Fruit fly (Drosophila melanogaster) whole organism, embryonic: Measurements from ENCODE around the gene Vta1.

Experiments used
- CG10274 ChIP-seq: fragments of 200-800 bp; sonication (Bioruptor generic); optimal IDR thresholded peaks from 3 replicates; lab custom pipeline; 2017; ENCODE audit warnings: missing biosample characterization, mild to moderate bottlenecking, missing genetic modification characterization
- CG10462 ChIP-seq: fragments of 200-800 bp; sonication (Bioruptor generic); optimal IDR thresholded peaks from 2 replicates; lab custom pipeline; 2016; ENCODE audit warnings: missing biosample characterization, missing genetic modification characterization
- CG10543 ChIP-seq: fragments of 200-800 bp; sonication (Bioruptor generic); optimal IDR thresholded peaks from 3 replicates; lab custom pipeline; 2017; ENCODE audit warnings: missing biosample characterization, mild to moderate bottlenecking, missing genetic modification characterization, moderate library complexity
- CG11560 ChIP-seq: fragments of 200-800 bp; sonication (Bioruptor generic); IDR thresholded peaks from 3 replicates; pipeline ENCODE4 v1.3.6; 2022; ENCODE audit warnings: missing biosample characterization, missing genetic modification characterization
- CG12236 ChIP-seq: fragments of 200-800 bp; sonication (Bioruptor generic); optimal IDR thresholded peaks from 2 replicates; lab custom pipeline; 2016; ENCODE audit warnings: missing biosample characterization, missing genetic modification characterization
- CG12299 ChIP-seq: fragments of 200-800 bp; sonication (Bioruptor generic); optimal IDR thresholded peaks from 2 replicates; lab custom pipeline; 2018; ENCODE audit warnings: missing biosample characterization, mild to moderate bottlenecking, missing genetic modification characterization
- CG12391 ChIP-seq: fragments of 200-800 bp; sonication (Bioruptor generic); optimal IDR thresholded peaks from 3 replicates; lab custom pipeline; 2018; ENCODE audit warnings: missing biosample characterization, mild to moderate bottlenecking, missing genetic modification characterization, moderate library complexity
- CG13775 ChIP-seq: fragments of 200-800 bp; sonication (Bioruptor generic); optimal IDR thresholded peaks from 3 replicates; lab custom pipeline; 2017; ENCODE audit warnings: missing biosample characterization, mild to moderate bottlenecking, missing genetic modification characterization
- CG15479 ChIP-seq: fragments of 200-800 bp; sonication (Bioruptor generic); optimal IDR thresholded peaks from 3 replicates; lab custom pipeline; 2019; ENCODE audit warnings: missing biosample characterization, mild to moderate bottlenecking, missing genetic modification characterization, moderate library complexity
- CG17328 ChIP-seq: fragments of 200-800 bp; sonication (Bioruptor generic); IDR thresholded peaks from 2 replicates; pipeline ENCODE4 v1.3.6; 2022; ENCODE audit warnings: missing biosample characterization, missing genetic modification characterization
- CG17385 ChIP-seq: fragments of 200-800 bp; sonication (Bioruptor generic); optimal IDR thresholded peaks from 3 replicates; lab custom pipeline; 2018; ENCODE audit warnings: missing biosample characterization, mild to moderate bottlenecking, missing genetic modification characterization
- CG17802 ChIP-seq: fragments of 200-800 bp; sonication (Bioruptor generic); optimal IDR thresholded peaks from 2 replicates; lab custom pipeline; 2018; ENCODE audit warnings: missing biosample characterization, mild to moderate bottlenecking, missing genetic modification characterization, moderate library complexity
- CG18262 ChIP-seq: fragments of 200-800 bp; optimal IDR thresholded peaks from 3 replicates; lab custom pipeline; 2019; ENCODE audit warnings: missing biosample characterization, mild to moderate bottlenecking, missing genetic modification characterization, moderate library complexity
- CG2116 ChIP-seq: fragments of 200-800 bp; sonication (Bioruptor generic); optimal IDR thresholded peaks from 3 replicates; lab custom pipeline; 2018; ENCODE audit warnings: missing biosample characterization, mild to moderate bottlenecking, missing genetic modification characterization
- CG2712 ChIP-seq: fragments of 200-800 bp; optimal IDR thresholded peaks from 3 replicates; lab custom pipeline; 2019; ENCODE audit warnings: missing biosample characterization, mild to moderate bottlenecking, missing genetic modification characterization, moderate library complexity
- CG30020 ChIP-seq: fragments of 200-800 bp; optimal IDR thresholded peaks from 2 replicates; lab custom pipeline; 2019; ENCODE audit warnings: missing biosample characterization, mild to moderate bottlenecking, missing genetic modification characterization, moderate library complexity
- CG30431 ChIP-seq: fragments of 200-800 bp; sonication (Bioruptor generic); optimal IDR thresholded peaks from 2 replicates; lab custom pipeline; 2017; ENCODE audit warnings: missing biosample characterization, missing genetic modification characterization
- CG33557 ChIP-seq: fragments of 200-800 bp; sonication (Bioruptor generic); optimal IDR thresholded peaks from 2 replicates; lab custom pipeline; 2019; ENCODE audit warnings: missing biosample characterization, mild to moderate bottlenecking, missing genetic modification characterization, moderate library complexity
- CG5953 ChIP-seq: fragments of 200-800 bp; sonication (Bioruptor generic); IDR thresholded peaks from 2 replicates; pipeline ENCODE4 v1.3.6; 2022; ENCODE audit warnings: missing biosample characterization, missing genetic modification characterization
- CG6854 ChIP-seq: fragments of 200-800 bp; sonication (Bioruptor generic); optimal IDR thresholded peaks from 3 replicates; lab custom pipeline; 2017; ENCODE audit warnings: missing biosample characterization, mild to moderate bottlenecking, missing genetic modification characterization
- CG7839 ChIP-seq: fragments of 200-800 bp; sonication (Bioruptor generic); optimal IDR thresholded peaks from 3 replicates; lab custom pipeline; 2018; ENCODE audit warnings: missing biosample characterization, mild to moderate bottlenecking, missing genetic modification characterization, moderate library complexity
- CG8290 ChIP-seq, 3 experiments: fragments of 200-800 bp; sonication (Bioruptor generic); optimal IDR thresholded peaks; 2 replicates each; lab custom pipeline; 2016 to 2019; ENCODE audit warnings: missing biosample characterization in 3 of 3, missing genetic modification characterization in 3 of 3, mild to moderate bottlenecking in 2 of 3, moderate library complexity in 1 of 3
- CG8478 ChIP-seq: fragments of >200 bp; optimal IDR thresholded peaks from 2 replicates; lab custom pipeline; 2018
- CkIIα-i1 ChIP-seq: fragments of 200-800 bp; sonication (Bioruptor generic); IDR thresholded peaks from 2 replicates; pipeline ENCODE4 v1.3.6; 2022; ENCODE audit warnings: missing biosample characterization, missing genetic modification characterization
- Dll ChIP-seq: fragments of 200-800 bp; sonication (Bioruptor generic); IDR thresholded peaks from 4 replicates; pipeline ENCODE4 v1.3.6; 2022; ENCODE audit warnings: missing biosample characterization, missing genetic modification characterization; ENCODE audit not compliant: partially characterized antibody
- H2.0 ChIP-seq: fragments of 200-800 bp; sonication (Bioruptor generic); IDR thresholded peaks from 2 replicates; pipeline ENCODE4 v1.3.6; 2022; ENCODE audit warnings: missing biosample characterization, missing genetic modification characterization
- Hmr ChIP-seq: fragments of 200-800 bp; sonication (Bioruptor generic); optimal IDR thresholded peaks from 3 replicates; lab custom pipeline; 2017; ENCODE audit warnings: mild to moderate bottlenecking, missing biosample characterization, missing genetic modification reagents, missing genetic modification characterization
- Hsf ChIP-seq: fragments of 200-800 bp; sonication (Bioruptor generic); optimal IDR thresholded peaks from 3 replicates; lab custom pipeline; 2016; ENCODE audit warnings: missing biosample characterization, missing genetic modification characterization
- Lhr ChIP-seq: fragments of 200-800 bp; sonication (Bioruptor generic); optimal IDR thresholded peaks from 3 replicates; lab custom pipeline; 2017; ENCODE audit warnings: mild to moderate bottlenecking, missing biosample characterization, missing genetic modification reagents, missing genetic modification characterization
- Neu2 ChIP-seq: fragments of 200-800 bp; sonication (Bioruptor generic); optimal IDR thresholded peaks from 3 replicates; lab custom pipeline; 2016; ENCODE audit warnings: missing biosample characterization, missing genetic modification characterization, borderline replicate concordance
- PHDP ChIP-seq: fragments of 200-800 bp; sonication (Bioruptor generic); optimal IDR thresholded peaks from 3 replicates; lab custom pipeline; 2018; ENCODE audit warnings: missing biosample characterization, mild to moderate bottlenecking, missing genetic modification characterization, moderate library complexity
- Scr ChIP-seq: fragments of 200-800 bp; sonication (Bioruptor generic); IDR thresholded peaks from 2 replicates; pipeline ENCODE4 v1.3.6; 2022; ENCODE audit warnings: missing biosample characterization, missing genetic modification characterization; ENCODE audit not compliant: partially characterized antibody
- ac ChIP-seq: fragments of 200-800 bp; sonication (Bioruptor generic); optimal IDR thresholded peaks from 3 replicates; lab custom pipeline; 2017; ENCODE audit warnings: missing biosample characterization, mild to moderate bottlenecking, missing genetic modification characterization
- ash1 ChIP-seq: fragments of 200-800 bp; sonication (Bioruptor generic); optimal IDR thresholded peaks from 2 replicates; lab custom pipeline; 2018; ENCODE audit warnings: missing biosample characterization, mild to moderate bottlenecking, missing genetic modification characterization
- bcd ChIP-seq: fragments of 200-800 bp; sonication (Bioruptor generic); optimal IDR thresholded peaks from 2 replicates; lab custom pipeline; 2017; ENCODE audit warnings: missing biosample characterization, mild to moderate bottlenecking, missing genetic modification characterization
- crol ChIP-seq: fragments of 200-800 bp; sonication (Bioruptor generic); IDR thresholded peaks from 2 replicates; pipeline ENCODE4 v1.3.6; 2022; ENCODE audit warnings: missing biosample characterization, missing genetic modification characterization
- exex ChIP-seq: fragments of 200-800 bp; sonication (Bioruptor generic); optimal IDR thresholded peaks from 4 replicates; lab custom pipeline; 2018; ENCODE audit warnings: missing biosample characterization, mild to moderate bottlenecking, missing genetic modification characterization, moderate library complexity
- gfzf ChIP-seq: fragments of 200-800 bp; sonication (Bioruptor generic); optimal IDR thresholded peaks from 2 replicates; lab custom pipeline; 2016; ENCODE audit warnings: missing biosample characterization, mild to moderate bottlenecking, missing genetic modification characterization, moderate library complexity
- grn ChIP-seq: fragments of 200-800 bp; sonication (Bioruptor generic); optimal IDR thresholded peaks from 3 replicates; lab custom pipeline; 2017; ENCODE audit warnings: missing biosample characterization, missing genetic modification characterization
- nmo ChIP-seq: fragments of 200-800 bp; sonication (Bioruptor generic); optimal IDR thresholded peaks from 2 replicates; lab custom pipeline; 2018; ENCODE audit warnings: missing biosample characterization, mild to moderate bottlenecking, missing genetic modification characterization, moderate library complexity
- otp ChIP-seq: fragments of 200-800 bp; sonication (Bioruptor generic); IDR thresholded peaks from 3 replicates; pipeline ENCODE4, ENCODE4 v1.3.6; 2022; ENCODE audit warnings: missing biosample characterization, missing genetic modification characterization
- rib ChIP-seq: fragments of 200-800 bp; sonication (Bioruptor generic); IDR thresholded peaks from 2 replicates; pipeline ENCODE4 v1.3.6; 2022; ENCODE audit warnings: missing biosample characterization, missing genetic modification characterization
- run ChIP-seq: fragments of 200-800 bp; sonication (Bioruptor generic); optimal IDR thresholded peaks from 3 replicates; lab custom pipeline; 2018; ENCODE audit warnings: missing biosample characterization, mild to moderate bottlenecking, missing genetic modification characterization
- sens ChIP-seq: fragments of 200-800 bp; sonication (Bioruptor generic); peaks from one replicate; lab custom pipeline; 2016; ENCODE audit warnings: missing biosample characterization, missing genetic modification characterization
- sna ChIP-seq: fragments of 200-800 bp; sonication (Bioruptor generic); IDR thresholded peaks from 2 replicates; pipeline ENCODE4 v1.3.6; 2022; ENCODE audit warnings: missing biosample characterization, missing genetic modification characterization; ENCODE audit not compliant: partially characterized antibody
- sob ChIP-seq: fragments of 200-800 bp; sonication (Bioruptor generic); IDR thresholded peaks from 2 replicates; pipeline ENCODE4 v1.3.6; 2022; ENCODE audit warnings: missing biosample characterization, missing genetic modification characterization
- vvl ChIP-seq: fragments of 200-800 bp; sonication (Bioruptor generic); IDR thresholded peaks from 2 replicates; pipeline ENCODE4 v1.3.6; 2022; ENCODE audit warnings: missing biosample characterization, missing genetic modification characterization
- wdn ChIP-seq: fragments of 200-800 bp; sonication (Bioruptor generic); IDR thresholded peaks from 2 replicates; pipeline ENCODE4 v1.3.6; 2022; ENCODE audit warnings: missing biosample characterization, missing genetic modification characterization

Vta1 gene

DNA sequence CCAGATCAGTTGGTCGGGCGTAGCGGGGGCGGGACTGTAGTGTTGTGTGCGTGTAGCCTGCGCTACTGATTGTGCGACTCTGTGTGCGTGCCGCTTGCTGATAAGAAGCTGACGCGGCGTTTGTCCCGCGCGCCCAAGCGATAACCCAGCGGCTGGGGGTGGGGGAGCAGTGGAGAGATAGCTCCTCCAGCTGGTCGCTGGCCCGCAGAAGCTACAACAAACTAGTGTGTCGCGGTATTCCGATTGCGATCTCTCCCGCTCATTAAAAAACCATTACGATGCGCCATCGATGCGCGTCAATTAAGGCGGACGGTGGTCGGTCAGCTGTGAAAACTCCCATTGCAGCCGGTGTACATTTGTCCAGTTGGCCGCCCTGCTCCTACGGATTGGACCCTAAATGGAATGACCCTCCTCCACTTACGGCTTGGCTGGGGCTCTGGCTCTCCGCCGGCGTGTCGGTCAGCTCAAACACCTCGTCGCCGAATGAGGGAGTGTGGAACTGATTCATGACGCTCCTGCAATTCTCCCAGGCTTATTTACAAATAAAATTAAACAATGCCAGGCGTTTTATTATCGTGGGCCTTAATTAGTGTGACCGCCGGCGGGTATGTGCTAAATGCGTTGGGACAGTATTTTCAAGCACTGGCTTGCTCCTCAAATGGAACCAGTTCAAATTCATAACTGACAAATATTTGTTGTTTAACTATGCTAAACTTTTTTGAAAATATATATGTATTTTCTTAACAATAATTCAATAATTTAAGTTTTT is 50.5 kb downstream of the Vta1 start, which contains the start of gene CG12104 (continued):
- TF ChIP-seq sens (GFP tag; lab: Kevin White, UChicago), result peak; percentile 67
- peak; percentile 34; the same call in 1 of the 4 replicates for TF ChIP-seq Dll (GFP tag; lab: Robert Waterston, UW)
- no peak for TF ChIP-seq H2.0 (GFP tag; lab: Robert Waterston, UW)
- TF ChIP-seq CG17802 (tag; lab: Kevin White, UChicago), result peak; percentile 64
- no peak for TF ChIP-seq CG8478
- no peak for TF ChIP-seq CG12236 (GFP tag; lab: Kevin White, UChicago)
- no peak for TF ChIP-seq ac (GFP tag; lab: Kevin White, UChicago)
- TF ChIP-seq Lhr, result peak; percentile 43
- no peak for TF ChIP-seq CG6854 (GFP tag; lab: Kevin White, UChicago)
- peak; percentile 21; the same call in 1 of the 2 replicates for TF ChIP-seq Scr (GFP tag; lab: Robert Waterston, UW)
- TF ChIP-seq otp (GFP tag; lab: Robert Waterston, UW), result no peak
- TF ChIP-seq ash1 (GFP tag; lab: Kevin White, UChicago), result no peak
- no peak for TF ChIP-seq bcd (GFP tag; lab: Kevin White, UChicago)
- peak; percentile 37 for TF ChIP-seq CG12391 (tag; lab: Kevin White, UChicago)
- TF ChIP-seq CG30431, result no peak
- TF ChIP-seq CkIIα-i1 (GFP tag; lab: Robert Waterston, UW), result no peak
- peak; percentile 35; the same call in 1 of the 2 replicates for TF ChIP-seq sna (GFP tag; lab: Robert Waterston, UW)
- no peak for TF ChIP-seq Neu2 (GFP tag; lab: Kevin White, UChicago)
- peak; percentile 48 for TF ChIP-seq CG2712 (tag; lab: Kevin White, UChicago)
- no peak for TF ChIP-seq CG7839 (tag; lab: Kevin White, UChicago)
- peak; percentile 51 for TF ChIP-seq Hmr (GFP tag; lab: Kevin White, UChicago)
- TF ChIP-seq CG15479 (GFP tag; lab: Kevin White, UChicago), result peak; percentile 91
- no peak for TF ChIP-seq CG10274 (GFP tag; lab: Kevin White, UChicago)
- TF ChIP-seq gfzf (GFP tag; lab: Kevin White, UChicago), result peak; percentile 76
- TF ChIP-seq nmo (GFP tag; lab: Kevin White, UChicago), result peak; percentile 24
- peak; percentile 38 for TF ChIP-seq CG13775 (GFP tag; lab: Kevin White, UChicago)
- peak; percentile 14 for TF ChIP-seq PHDP (tag; lab: Kevin White, UChicago)
- TF ChIP-seq CG8290 (GFP tag; optimal IDR thresholded peaks at IDR 0.05; lab: Kevin White, UChicago), result no peak
- peak in 1 of 2 experiments; percentile 13 for TF ChIP-seq CG8290 (tag; optimal IDR thresholded peaks at IDR 0.05; lab: Kevin White, UChicago)
- peak; percentile 64 for TF ChIP-seq CG33557 (GFP tag; lab: Kevin White, UChicago)
- peak; percentile 79 for TF ChIP-seq grn (GFP tag; lab: Kevin White, UChicago)
- TF ChIP-seq rib, result peak; percentile 54; the same call in 1 of the 2 replicates
- peak; percentile 41 for TF ChIP-seq CG17385 (GFP tag; lab: Kevin White, UChicago)
- 0 out of 2 replicates have a peak, but pooled peaks have one; percentile 14 for TF ChIP-seq sob
- peak; percentile 53 for TF ChIP-seq CG2116 (GFP tag; lab: Kevin White, UChicago)
- TF ChIP-seq CG12299 (tag; lab: Kevin White, UChicago), result peak; percentile 29
- TF ChIP-seq crol, result peak; percentile 96
- peak; percentile 37; the same call in 1 of the 2 replicates for TF ChIP-seq vvl (GFP tag; lab: Robert Waterston, UW)
- no peak for TF ChIP-seq CG11560
- no peak for TF ChIP-seq wdn (GFP tag; lab: Robert Waterston, UW)
- peak; percentile 16 for TF ChIP-seq CG18262 (tag; lab: Kevin White, UChicago)
- TF ChIP-seq CG10543 (GFP tag; lab: Kevin White, UChicago), result peak; percentile 95
- TF ChIP-seq CG17328 (GFP tag; lab: Robert Waterston, UW), result 0 out of 2 replicates have a peak, but pooled peaks have one; percentile 7
- TF ChIP-seq Hsf (GFP tag; lab: Kevin White, UChicago), result no peak
- TF ChIP-seq run (tag; lab: Kevin White, UChicago), result peak; percentile 18
- peak; percentile 99 for TF ChIP-seq exex (tag; lab: Kevin White, UChicago)
- TF ChIP-seq CG30020 (tag; lab: Kevin White, UChicago), result peak; percentile 22
- peak; percentile 24 for TF ChIP-seq CG10462
- no peak for TF ChIP-seq CG5953 (GFP tag; lab: Robert Waterston, UW)
